Worm (Caenorhabditis elegans): Measurements from ENCODE around the gene Y119D3B.14.

ce11 chrIII:1218998-1219397 is 25.4 kb upstream of the Y119D3B.14 start:
- no peak for TF ChIP-seq nhr-11 (tag; optimal IDR thresholded peaks at IDR 0.05)
- TF ChIP-seq lin-13 (GFP tag; optimal IDR thresholded peaks at IDR 0.05): no peak
- no peak for TF ChIP-seq unc-98 (GFP tag; IDR thresholded peaks at IDR 0.05)
- TF ChIP-seq lin-39 (tag; optimal IDR thresholded peaks at IDR 0.05): no peak
- TF ChIP-seq sox-4 (tag; optimal IDR thresholded peaks at IDR 0.05): no peak
- TF ChIP-seq fos-1 (tag; optimal IDR thresholded peaks at IDR 0.05): no peak
- TF ChIP-seq ceh-82 (tag; optimal IDR thresholded peaks at IDR 0.05): no peak
- TF ChIP-seq tbx-2 (tag; optimal IDR thresholded peaks at IDR 0.05): no peak
- no peak for TF ChIP-seq xbp-1 (tag; optimal IDR thresholded peaks at IDR 0.05)
- TF ChIP-seq unc-86 (tag; optimal IDR thresholded peaks at IDR 0.05): no peak
- no peak for TF ChIP-seq ztf-4 (tag; optimal IDR thresholded peaks at IDR 0.05)
- TF ChIP-seq pqm-1 (tag; optimal IDR thresholded peaks at IDR 0.05): no peak

Data from whole organism, L1 larva.